Worm (Caenorhabditis elegans): ENCODE data around the gene C46C2.5.
A peak's percentile ranks its signal among the peaks of the same experiment; 100 is the strongest.
"Not testable (repeated sequence)": the region's sequence is repeated elsewhere in the genome, so short reads cannot be mapped to it uniquely, and the experiment has no call there.

C46C2.5 gene

DNA sequence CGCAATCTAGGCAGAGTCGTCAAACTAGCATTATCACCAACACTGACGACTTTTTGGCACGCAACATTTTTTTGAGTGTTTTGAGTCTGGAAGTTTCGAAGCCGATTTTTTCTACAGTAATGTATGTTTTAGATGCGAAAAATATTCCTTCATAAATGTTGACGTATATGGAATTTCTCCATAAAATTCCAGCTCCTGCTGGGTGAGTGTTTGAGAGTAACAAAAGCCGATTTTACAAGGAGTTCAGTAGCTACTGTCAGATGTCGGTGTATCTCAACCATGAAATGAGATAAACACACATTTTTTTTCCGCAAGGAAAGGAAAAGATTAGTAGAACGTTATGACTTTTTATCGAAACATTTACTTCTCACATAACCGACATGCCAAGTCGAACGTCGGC lies 22.4 kb upstream of the C46C2.5 start:
- TF ChIP-seq ztf-29 (GFP tag; IDR thresholded peaks at IDR 0.05), result no peak
- TF ChIP-seq ztf-23 (GFP tag; IDR thresholded peaks at IDR 0.05), result no peak
- no peak for TF ChIP-seq ref-1 (GFP tag; conservative IDR thresholded peaks at IDR 0.05)
- no peak for TF ChIP-seq tab-1 (GFP tag; IDR thresholded peaks at IDR 0.05)
- no peak for TF ChIP-seq flt-1 (GFP tag; IDR thresholded peaks at IDR 0.05)
- TF ChIP-seq klf-2 (GFP tag; conservative IDR thresholded peaks at IDR 0.05), result no peak
- no peak for TF ChIP-seq cog-1 (tag; optimal IDR thresholded peaks at IDR 0.05)
- no peak for TF ChIP-seq med-1 (GFP tag; optimal IDR thresholded peaks at IDR 0.05; ENCODE audit: insufficient read depth)
- TF ChIP-seq T22C8.4 (GFP tag; IDR thresholded peaks at IDR 0.05), result no peak

DNA sequence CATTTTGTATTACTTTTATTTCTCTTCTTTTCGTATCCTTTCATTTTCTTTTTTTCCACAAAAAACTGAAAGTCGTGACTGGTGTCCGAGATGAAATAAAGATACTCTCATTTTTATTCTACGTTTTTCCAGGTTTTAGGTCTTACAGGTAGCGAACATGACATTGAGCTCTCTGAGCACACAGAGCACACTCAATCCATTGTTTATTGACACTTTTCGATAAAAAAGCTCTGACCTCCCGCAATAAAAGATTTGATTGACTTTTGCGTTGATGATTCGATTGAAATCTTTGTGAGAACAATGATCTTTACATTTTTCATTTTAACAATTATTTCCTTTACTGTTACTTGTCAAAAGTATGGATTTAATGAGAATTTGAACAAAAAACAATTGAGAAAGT lies 19.7 kb upstream of the C46C2.5 start, which contains the start of gene C46C2.6:
Gene C46C2.6 (plus strand): TSS at position 301 of the 400 bp plus-strand sequence.
- no peak for TF ChIP-seq tab-1 (GFP tag; IDR thresholded peaks at IDR 0.05)
- no peak for TF ChIP-seq med-1 (GFP tag; optimal IDR thresholded peaks at IDR 0.05; ENCODE audit: insufficient read depth)
- no peak for TF ChIP-seq klf-2 (GFP tag; conservative IDR thresholded peaks at IDR 0.05)
- no peak for TF ChIP-seq flt-1 (GFP tag; IDR thresholded peaks at IDR 0.05)

DNA sequence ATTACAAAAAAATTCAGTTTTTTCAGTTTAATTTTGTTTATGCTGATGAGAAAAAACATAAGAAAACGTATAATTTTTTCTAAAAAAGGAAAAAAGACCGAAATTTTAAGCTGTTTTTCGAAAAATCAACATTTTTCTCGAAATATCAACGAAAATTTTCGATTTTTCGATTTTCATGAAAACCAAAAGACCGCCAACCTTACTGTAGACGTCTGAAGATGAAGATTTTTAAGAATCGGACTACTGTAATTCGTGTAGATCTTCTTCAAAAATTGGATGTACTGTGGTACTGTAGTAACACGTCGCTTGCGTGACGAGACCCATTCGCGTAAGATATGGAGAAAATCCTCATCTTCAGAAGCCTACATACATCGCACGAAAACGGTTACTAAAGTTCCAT lies 18.4 kb upstream of the C46C2.5 start:
- TF ChIP-seq ztf-29 (GFP tag; IDR thresholded peaks at IDR 0.05) (no peak), flt-1 (GFP tag; IDR thresholded peaks at IDR 0.05) (no peak), ztf-23 (GFP tag; IDR thresholded peaks at IDR 0.05) (no peak), med-1 (GFP tag; optimal IDR thresholded peaks at IDR 0.05; ENCODE audit: insufficient read depth) (no peak), tab-1 (GFP tag; IDR thresholded peaks at IDR 0.05) (no peak), T22C8.4 (GFP tag; IDR thresholded peaks at IDR 0.05) (no peak), ref-1 (GFP tag; conservative IDR thresholded peaks at IDR 0.05) (no peak), klf-2 (GFP tag; conservative IDR thresholded peaks at IDR 0.05) (no peak), cog-1 (tag; optimal IDR thresholded peaks at IDR 0.05) (no peak)

DNA sequence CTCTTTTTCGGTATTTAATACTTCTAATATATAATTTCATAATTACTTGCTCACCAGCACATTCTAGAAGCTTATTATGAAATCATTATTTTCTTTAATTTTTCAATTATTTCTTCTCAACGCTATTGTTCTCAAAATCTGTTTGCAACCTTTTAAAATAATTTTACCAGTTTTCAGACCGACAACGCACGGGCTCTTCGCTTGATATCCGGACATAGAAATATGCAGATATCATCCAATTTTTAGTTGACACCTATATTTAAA lies 7.4 kb upstream of the C46C2.5 start, which contains the start of gene wnk-1:
Gene wnk-1 (plus strand): TSS at position 165 of the 264 bp plus-strand sequence.
- TF ChIP-seq ztf-23 (GFP tag; IDR thresholded peaks at IDR 0.05) (no peak), T22C8.4 (GFP tag; IDR thresholded peaks at IDR 0.05) (no peak), tab-1 (GFP tag; IDR thresholded peaks at IDR 0.05) (no peak), flt-1 (GFP tag; IDR thresholded peaks at IDR 0.05) (no peak), ztf-29 (GFP tag; IDR thresholded peaks at IDR 0.05) (no peak), klf-2 (GFP tag; conservative IDR thresholded peaks at IDR 0.05) (no peak), cog-1 (tag; optimal IDR thresholded peaks at IDR 0.05) (no peak), ref-1 (GFP tag; conservative IDR thresholded peaks at IDR 0.05) (no peak), med-1 (GFP tag; optimal IDR thresholded peaks at IDR 0.05; ENCODE audit: insufficient read depth) (no peak)

DNA sequence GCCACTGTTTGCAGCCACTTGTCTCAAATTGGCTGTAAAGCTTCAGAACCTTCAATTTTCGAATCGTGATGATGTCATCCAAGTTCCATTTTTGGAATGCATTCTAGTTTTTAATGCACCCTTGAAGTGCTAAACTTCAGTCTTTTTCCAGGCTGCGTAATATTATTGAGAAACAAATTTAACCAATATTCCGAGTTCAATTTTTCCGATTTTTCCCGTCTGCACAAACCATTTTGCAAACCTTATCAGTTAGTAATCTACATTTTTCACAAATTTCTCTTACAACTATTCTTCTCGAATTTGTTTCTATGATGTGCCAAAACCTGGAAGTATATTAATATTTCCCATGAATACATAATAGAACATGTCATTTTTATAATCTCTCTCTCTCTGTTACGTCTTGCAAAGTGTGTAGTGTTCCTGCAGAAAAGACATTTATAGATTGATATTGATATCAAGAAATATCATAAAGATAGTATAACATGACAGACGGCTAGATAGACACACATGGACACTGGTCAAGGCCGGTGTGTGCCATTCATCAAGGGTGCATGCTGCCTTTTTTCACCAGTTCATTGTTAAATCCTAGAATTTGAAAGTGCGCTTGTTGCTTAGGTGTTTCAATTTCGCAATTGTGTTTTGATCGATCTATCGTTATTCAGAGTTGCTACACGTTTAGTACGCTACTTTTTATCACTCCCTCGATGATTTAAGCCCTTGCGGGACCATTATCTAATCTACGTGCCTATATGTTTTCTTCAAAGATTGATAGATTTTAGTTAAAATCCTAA lies 6.9 kb upstream of the C46C2.5 start:
- TF ChIP-seq ref-1 (GFP tag; conservative IDR thresholded peaks at IDR 0.05) (no peak), T22C8.4 (GFP tag; IDR thresholded peaks at IDR 0.05) (no peak), tab-1 (GFP tag; IDR thresholded peaks at IDR 0.05) (no peak), ztf-29 (GFP tag; IDR thresholded peaks at IDR 0.05) (no peak), med-1 (GFP tag; optimal IDR thresholded peaks at IDR 0.05; ENCODE audit: insufficient read depth) (no peak), flt-1 (GFP tag; IDR thresholded peaks at IDR 0.05) (no peak), klf-2 (GFP tag; conservative IDR thresholded peaks at IDR 0.05) (no peak), cog-1 (tag; optimal IDR thresholded peaks at IDR 0.05) (no peak), ztf-23 (GFP tag; IDR thresholded peaks at IDR 0.05) (no peak)

DNA sequence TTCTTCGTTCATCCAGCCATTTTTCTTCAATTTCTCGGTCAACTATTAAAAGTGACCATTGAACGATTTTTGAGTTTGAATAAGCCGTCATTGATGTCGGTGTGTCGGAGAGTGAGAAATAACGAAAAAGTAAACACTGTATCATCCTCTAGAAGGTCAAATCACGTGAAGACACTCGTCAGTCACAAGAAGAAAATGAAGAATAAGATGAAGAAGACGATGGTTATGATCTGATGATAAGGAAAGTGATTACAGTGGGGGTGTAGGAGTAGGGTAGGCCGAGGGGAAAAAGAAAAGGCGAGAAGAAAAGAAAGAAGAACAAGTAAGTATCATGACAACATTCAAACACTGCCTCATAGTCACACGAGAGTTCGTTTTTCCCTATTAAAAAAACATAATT lies 5.7 kb upstream of the C46C2.5 start:
- TF ChIP-seq T22C8.4 (GFP tag; IDR thresholded peaks at IDR 0.05) (no peak), ztf-29 (GFP tag; IDR thresholded peaks at IDR 0.05) (no peak), flt-1 (GFP tag; IDR thresholded peaks at IDR 0.05) (no peak)

DNA sequence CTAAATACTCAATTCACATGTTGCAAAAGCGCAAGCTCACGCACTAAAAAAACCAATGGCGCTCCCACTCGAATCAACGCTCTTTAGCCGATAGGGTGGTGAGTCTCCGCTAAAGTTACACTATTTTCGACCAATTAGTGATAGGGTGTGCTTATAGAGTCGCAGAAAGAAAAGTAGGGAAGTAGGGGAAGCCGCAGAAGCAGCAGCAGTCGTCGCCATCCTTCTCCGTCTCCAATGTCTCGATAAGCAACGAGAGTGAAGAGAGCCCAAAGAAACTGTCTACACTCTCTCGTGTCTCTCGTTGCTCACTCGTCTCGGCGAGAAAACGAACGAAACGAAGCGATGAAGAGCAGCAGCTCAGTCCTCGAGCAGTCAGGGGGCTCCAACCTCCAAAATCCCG lies 4.3 kb upstream of the C46C2.5 start:
- TF ChIP-seq med-1 (GFP tag; optimal IDR thresholded peaks at IDR 0.05; ENCODE audit: insufficient read depth), result no peak
- no peak for TF ChIP-seq flt-1 (GFP tag; IDR thresholded peaks at IDR 0.05)
- TF ChIP-seq tab-1 (GFP tag; IDR thresholded peaks at IDR 0.05), result no peak
- 0 out of 2 replicates have a peak, but pooled peaks have one; percentile 34 for TF ChIP-seq klf-2 (GFP tag; conservative IDR thresholded peaks at IDR 0.05)
- TF ChIP-seq ztf-29 (GFP tag; IDR thresholded peaks at IDR 0.05), result peak; percentile 91
- no peak for TF ChIP-seq ref-1 (GFP tag; conservative IDR thresholded peaks at IDR 0.05)
- TF ChIP-seq cog-1 (tag; optimal IDR thresholded peaks at IDR 0.05), result no peak
- TF ChIP-seq T22C8.4 (GFP tag; IDR thresholded peaks at IDR 0.05), result no peak
- TF ChIP-seq ztf-23 (GFP tag; IDR thresholded peaks at IDR 0.05), result no peak

DNA sequence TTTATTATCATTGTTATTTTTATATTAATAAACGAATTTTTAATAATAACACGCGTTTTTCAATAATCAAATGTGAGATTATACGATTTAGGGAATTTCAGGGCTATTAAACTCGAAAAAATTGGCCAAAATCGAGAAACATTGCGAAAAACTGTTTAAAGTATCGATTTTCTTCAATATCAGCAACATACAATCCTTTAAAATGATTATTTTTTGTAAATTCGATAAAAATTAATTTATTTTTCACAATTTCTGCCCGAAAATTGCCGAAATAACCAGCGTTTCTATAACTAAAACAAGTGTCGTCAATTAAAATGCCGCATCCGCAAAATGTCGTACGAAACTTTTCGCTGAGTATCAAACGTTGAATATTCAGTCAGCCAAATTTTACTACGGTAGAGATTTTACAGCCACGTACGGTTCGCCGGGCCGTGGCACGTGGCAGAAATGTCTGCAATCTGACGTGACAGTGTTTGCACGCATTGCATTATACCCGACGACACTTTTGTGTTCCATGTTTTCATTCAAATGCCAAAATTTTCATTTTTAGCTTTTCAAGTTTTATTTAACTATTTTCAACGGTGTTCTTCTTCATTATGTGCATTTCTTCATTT lies 3.7 kb upstream of the C46C2.5 start:
- TF ChIP-seq ref-1 (GFP tag; conservative IDR thresholded peaks at IDR 0.05) (peak; percentile 74), ztf-23 (GFP tag; IDR thresholded peaks at IDR 0.05) (peak; percentile 50; the same call in 1 of the 2 replicates)

DNA sequence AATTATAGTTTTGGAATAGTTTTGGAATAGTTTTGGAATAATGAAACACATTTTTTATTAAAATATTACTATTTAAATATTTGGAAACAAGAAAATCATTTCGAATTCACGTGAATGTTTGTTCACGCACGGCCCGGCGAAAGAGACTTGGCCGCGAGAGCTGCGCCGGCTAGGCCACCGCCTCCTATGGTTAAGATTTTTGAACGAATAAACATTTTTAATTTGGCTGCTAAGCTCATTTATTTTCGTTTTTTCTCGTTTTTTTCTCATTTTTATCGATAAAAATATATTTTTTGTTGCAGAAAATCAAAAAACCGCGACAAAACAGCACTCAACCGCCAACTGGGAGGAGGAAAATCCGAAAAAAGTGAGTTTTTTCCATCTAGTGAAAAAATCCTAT lies 2.1 kb upstream of the C46C2.5 start, which contains the start of gene C46C2.7:
Gene C46C2.7 (plus strand): TSS at position 301 of the 400 bp plus-strand sequence.
- not testable (repeated sequence) for TF ChIP-seq flt-1 (GFP tag; IDR thresholded peaks at IDR 0.05); cog-1 (tag; optimal IDR thresholded peaks at IDR 0.05); T22C8.4 (GFP tag; IDR thresholded peaks at IDR 0.05)

DNA sequence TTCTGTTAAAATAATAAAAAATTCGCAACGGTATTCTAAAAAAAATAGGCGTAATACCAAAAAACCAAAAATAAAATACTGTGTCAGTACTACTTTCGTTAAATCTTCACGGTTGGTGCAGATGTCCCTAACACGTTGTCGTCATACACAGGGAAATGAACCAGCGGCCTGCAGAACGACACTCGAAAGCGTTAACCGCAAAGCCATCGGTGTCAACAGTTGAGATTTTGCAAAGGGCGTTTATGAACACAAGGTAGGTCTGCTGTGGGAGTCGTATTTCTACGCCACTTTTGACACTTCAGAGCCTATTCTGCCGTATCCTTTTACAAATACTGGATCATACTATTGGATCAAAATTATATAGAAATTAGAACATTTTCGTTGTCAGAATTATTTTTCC lies 1.2 kb downstream of the C46C2.5 start:
- TF ChIP-seq T22C8.4 (GFP tag; IDR thresholded peaks at IDR 0.05), result peak; percentile 91
- TF ChIP-seq ztf-23 (GFP tag; IDR thresholded peaks at IDR 0.05), result peak; percentile 96
- TF ChIP-seq flt-1 (GFP tag; IDR thresholded peaks at IDR 0.05), result peak; percentile 96
- peak; percentile 91 for TF ChIP-seq ztf-29 (GFP tag; IDR thresholded peaks at IDR 0.05)
- peak; percentile 90 for TF ChIP-seq ref-1 (GFP tag; conservative IDR thresholded peaks at IDR 0.05)
- peak; percentile 90 for TF ChIP-seq klf-2 (GFP tag; conservative IDR thresholded peaks at IDR 0.05)
- TF ChIP-seq med-1 (GFP tag; optimal IDR thresholded peaks at IDR 0.05; ENCODE audit: insufficient read depth), result peak; percentile 80
- peak; percentile 96 for TF ChIP-seq tab-1 (GFP tag; IDR thresholded peaks at IDR 0.05)
- TF ChIP-seq cog-1 (tag; optimal IDR thresholded peaks at IDR 0.05), result peak; percentile 94

All from whole organism, midembryonic.